Worm (Caenorhabditis elegans) whole organism, L2 larva: ENCODE results near the gene oac-23.

Experiments
- C34F6.9 ChIP-seq: fragments of 150-350 bp; optimal IDR thresholded peaks from 2 replicates; lab custom pipeline; 2014; ENCODE audit warnings: missing biosample characterization, missing genetic modification characterization
- F13H6.1 ChIP-seq: sonication (generic microtip); optimal IDR thresholded peaks from 2 replicates; lab custom pipeline; 2016; ENCODE audit warnings: missing genetic modification characterization, missing compliant biosample characterization
- Y55F3AM.14 ChIP-seq: fragments of 200-800 bp; sonication (Bioruptor generic); optimal IDR thresholded peaks from 2 replicates; lab custom pipeline; 2018; ENCODE audit warnings: mild to moderate bottlenecking, missing genetic modification characterization, missing compliant biosample characterization
- ZK546.5 ChIP-seq: sonication (generic microtip); optimal IDR thresholded peaks from 2 replicates; lab custom pipeline; 2017; ENCODE audit warnings: missing biosample characterization, missing genetic modification characterization
- alr-1 ChIP-seq: fragments of 150-350 bp; optimal IDR thresholded peaks from 2 replicates; lab custom pipeline; 2014; ENCODE audit warnings: missing biosample characterization, missing genetic modification characterization
- aly-2 ChIP-seq: fragments of 150-350 bp; optimal IDR thresholded peaks from 2 replicates; lab custom pipeline; 2014; ENCODE audit warnings: missing biosample characterization, missing genetic modification characterization
- ama-1 ChIP-seq: fragments of 150-350 bp; optimal IDR thresholded peaks from 2 replicates; lab custom pipeline; 2018; ENCODE audit warnings: inconsistent platforms
- blmp-1 ChIP-seq: sonication (generic microtip); optimal IDR thresholded peaks from 2 replicates; lab custom pipeline; 2017; ENCODE audit warnings: missing genetic modification characterization, mild to moderate bottlenecking, missing compliant biosample characterization, antibody characterized with exemption, moderate library complexity; ENCODE audit not compliant: insufficient read depth
- ceh-16 ChIP-seq: fragments of 150-350 bp; optimal IDR thresholded peaks from 2 replicates; lab custom pipeline; 2014; ENCODE audit warnings: missing biosample characterization, missing genetic modification characterization
- ceh-82 ChIP-seq: fragments of 150-350 bp; optimal IDR thresholded peaks from 2 replicates; lab custom pipeline; 2014; ENCODE audit warnings: missing biosample characterization, missing genetic modification characterization
- crh-2 ChIP-seq: sonication (generic microtip); optimal IDR thresholded peaks from 2 replicates; lab custom pipeline; 2017; ENCODE audit warnings: missing biosample characterization, missing genetic modification characterization
- egl-27 ChIP-seq: sonication (generic microtip); optimal IDR thresholded peaks from 3 replicates; lab custom pipeline; 2017; ENCODE audit warnings: missing biosample characterization, missing genetic modification reagents, missing genetic modification characterization
- elt-1 ChIP-seq: fragments of 150-350 bp; optimal IDR thresholded peaks from 2 replicates; lab custom pipeline; 2014; ENCODE audit warnings: missing biosample characterization, missing genetic modification characterization
- elt-3 ChIP-seq: sonication (generic microtip); optimal IDR thresholded peaks from 2 replicates; lab custom pipeline; 2017; ENCODE audit warnings: missing biosample characterization, missing genetic modification characterization
- fos-1 ChIP-seq: fragments of 150-350 bp; optimal IDR thresholded peaks from 2 replicates; lab custom pipeline; 2014; ENCODE audit warnings: missing biosample characterization, missing genetic modification characterization
- gmeb-1 ChIP-seq: fragments of 150-350 bp; optimal IDR thresholded peaks from 2 replicates; lab custom pipeline; 2014; ENCODE audit warnings: missing biosample characterization, missing genetic modification characterization
- lin-13 ChIP-seq: fragments of 150-350 bp; optimal IDR thresholded peaks from 2 replicates; lab custom pipeline; 2014; ENCODE audit warnings: missing biosample characterization, missing genetic modification reagents, missing genetic modification characterization
- lin-39 ChIP-seq: fragments of 150-350 bp; optimal IDR thresholded peaks from 2 replicates; lab custom pipeline; 2014; ENCODE audit warnings: missing biosample characterization, missing genetic modification reagents, missing genetic modification characterization
- mab-5 ChIP-seq: fragments of 150-350 bp; optimal IDR thresholded peaks from 2 replicates; lab custom pipeline; 2014; ENCODE audit warnings: missing biosample characterization, missing genetic modification characterization
- mbf-1 ChIP-seq: sonication (generic microtip); optimal IDR thresholded peaks from 2 replicates; lab custom pipeline; 2017; ENCODE audit warnings: missing biosample characterization, missing genetic modification characterization
- mdl-1 ChIP-seq, 2 experiments: fragments of 150-350 bp in 1 of 2; sonication (generic microtip) in 1 of 2; optimal IDR thresholded peaks; 2 replicates each; lab custom pipeline; 2017; ENCODE audit warnings: missing biosample characterization in 2 of 2, missing genetic modification characterization in 2 of 2
- nhr-10 ChIP-seq: sonication (generic microtip); optimal IDR thresholded peaks from 2 replicates; lab custom pipeline; 2017; ENCODE audit warnings: missing biosample characterization, missing genetic modification characterization
- nhr-11 ChIP-seq: fragments of 150-350 bp; optimal IDR thresholded peaks from 2 replicates; lab custom pipeline; 2014; ENCODE audit warnings: missing biosample characterization, missing genetic modification characterization
- nhr-12 ChIP-seq: fragments of 150-350 bp; optimal IDR thresholded peaks from 2 replicates; lab custom pipeline; 2014; ENCODE audit warnings: missing biosample characterization, missing genetic modification characterization
- nhr-129 ChIP-seq: fragments of 150-350 bp; optimal IDR thresholded peaks from 2 replicates; lab custom pipeline; 2014; ENCODE audit warnings: missing biosample characterization, missing genetic modification characterization
- nhr-23 ChIP-seq: fragments of 150-350 bp; optimal IDR thresholded peaks from 2 replicates; lab custom pipeline; 2014; ENCODE audit warnings: missing biosample characterization, missing genetic modification reagents, missing genetic modification characterization
- nhr-25 ChIP-seq: fragments of 150-350 bp; sonication (generic microtip); optimal IDR thresholded peaks from 3 replicates; lab custom pipeline; 2014; ENCODE audit warnings: missing biosample characterization, missing genetic modification characterization
- nhr-77 ChIP-seq: fragments of 150-350 bp; optimal IDR thresholded peaks from 2 replicates; lab custom pipeline; 2014; ENCODE audit warnings: missing biosample characterization, missing genetic modification characterization
- peb-1 ChIP-seq: fragments of 150-350 bp; optimal IDR thresholded peaks from 2 replicates; lab custom pipeline; 2014; ENCODE audit warnings: missing biosample characterization, missing genetic modification characterization
- sem-4 ChIP-seq: fragments of 150-350 bp; optimal IDR thresholded peaks from 2 replicates; lab custom pipeline; 2014; ENCODE audit warnings: missing biosample characterization, missing genetic modification reagents, missing genetic modification characterization
- sma-3 ChIP-seq: sonication (generic microtip); optimal IDR thresholded peaks from 2 replicates; lab custom pipeline; 2016; ENCODE audit warnings: missing genetic modification reagents, missing genetic modification characterization, missing compliant biosample characterization
- sma-9 ChIP-seq, 2 experiments: fragments of 150-350 bp in 1 of 2; sonication (generic microtip) in 1 of 2; optimal IDR thresholded peaks; 2 replicates each; lab custom pipeline; 2014 to 2016; ENCODE audit warnings: missing genetic modification characterization in 2 of 2, mild to moderate bottlenecking in 1 of 2, missing biosample characterization in 1 of 2, missing compliant biosample characterization in 1 of 2, missing genetic modification reagents in 1 of 2, moderate library complexity in 1 of 2
- unc-39 ChIP-seq: fragments of 150-350 bp; optimal IDR thresholded peaks from 2 replicates; lab custom pipeline; 2014; ENCODE audit warnings: missing biosample characterization, missing genetic modification characterization
- unc-55 ChIP-seq: fragments of 150-350 bp; sonication (generic microtip); optimal IDR thresholded peaks from 3 replicates; lab custom pipeline; 2014; ENCODE audit warnings: missing biosample characterization, missing genetic modification reagents, missing genetic modification characterization
- zag-1 ChIP-seq: fragments of 150-350 bp; optimal IDR thresholded peaks from 2 replicates; lab custom pipeline; 2014; ENCODE audit warnings: missing biosample characterization, missing genetic modification characterization
- ztf-1 ChIP-seq: fragments of 200-800 bp; sonication (Bioruptor generic); conservative IDR thresholded peaks from 2 replicates; pipeline ENCODE4 v1.3.6; 2022; ENCODE audit warnings: missing genetic modification characterization, missing compliant biosample characterization

oac-23 gene

DNA sequence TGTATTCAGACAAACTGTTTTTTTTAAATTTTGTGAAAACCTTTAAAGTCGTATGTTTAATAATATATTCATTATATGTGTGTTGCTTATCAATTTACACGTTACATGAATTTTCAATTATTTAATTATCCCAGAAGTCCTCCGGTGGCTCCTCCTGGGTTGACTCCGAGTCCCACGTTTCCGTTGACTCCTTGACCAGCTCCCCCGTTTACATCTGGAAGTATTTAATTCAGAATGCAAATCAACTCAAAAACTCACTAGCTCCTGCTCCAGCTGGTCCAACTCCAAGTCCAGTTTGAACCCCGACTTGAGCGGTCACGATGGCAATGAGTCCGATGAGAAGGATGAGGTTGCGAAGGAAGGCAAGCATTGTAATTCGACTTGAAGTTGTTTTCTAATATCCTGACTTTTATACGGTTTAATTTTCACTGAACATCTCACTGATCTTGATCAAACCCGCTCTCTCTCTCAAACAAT, 12.8 kb downstream of the oac-23 start, which contains the start of gene F56D6.8:
Gene F56D6.8 (minus strand): TSS at position 427 of the 477 bp plus-strand sequence.
- no peak for TF ChIP-seq nhr-77 (tag; lab: Kevin White, UChicago)
- TF ChIP-seq ztf-1: no peak

DNA sequence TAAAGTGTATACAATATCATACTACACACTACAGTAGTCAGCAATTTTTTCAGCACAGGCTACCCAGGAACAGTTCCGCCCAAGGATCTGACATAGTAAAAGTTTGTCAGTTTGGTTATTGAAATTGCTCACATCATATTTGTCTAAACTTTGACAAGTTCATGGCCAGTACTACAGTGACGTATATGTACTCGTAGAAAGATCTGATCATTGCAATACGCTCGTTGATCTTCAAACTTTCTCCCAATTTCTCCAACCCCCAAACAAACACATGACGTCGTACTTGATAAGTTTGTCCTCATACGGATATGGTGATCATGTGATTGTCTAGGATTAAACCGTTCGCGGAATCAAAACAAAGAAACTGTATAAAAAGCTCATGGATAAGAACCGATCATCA, 13.5 kb downstream of the oac-23 start, which contains the start of gene dct-8:
Gene dct-8 (plus strand): TSS at position 301 of the 400 bp plus-strand sequence.
- TF ChIP-seq elt-1 (tag; lab: Kevin White, UChicago): no peak
- no peak for TF ChIP-seq nhr-12
- no peak for TF ChIP-seq unc-39 (tag; lab: Kevin White, UChicago)
- no peak for TF ChIP-seq alr-1 (tag; lab: Kevin White, UChicago)

DNA sequence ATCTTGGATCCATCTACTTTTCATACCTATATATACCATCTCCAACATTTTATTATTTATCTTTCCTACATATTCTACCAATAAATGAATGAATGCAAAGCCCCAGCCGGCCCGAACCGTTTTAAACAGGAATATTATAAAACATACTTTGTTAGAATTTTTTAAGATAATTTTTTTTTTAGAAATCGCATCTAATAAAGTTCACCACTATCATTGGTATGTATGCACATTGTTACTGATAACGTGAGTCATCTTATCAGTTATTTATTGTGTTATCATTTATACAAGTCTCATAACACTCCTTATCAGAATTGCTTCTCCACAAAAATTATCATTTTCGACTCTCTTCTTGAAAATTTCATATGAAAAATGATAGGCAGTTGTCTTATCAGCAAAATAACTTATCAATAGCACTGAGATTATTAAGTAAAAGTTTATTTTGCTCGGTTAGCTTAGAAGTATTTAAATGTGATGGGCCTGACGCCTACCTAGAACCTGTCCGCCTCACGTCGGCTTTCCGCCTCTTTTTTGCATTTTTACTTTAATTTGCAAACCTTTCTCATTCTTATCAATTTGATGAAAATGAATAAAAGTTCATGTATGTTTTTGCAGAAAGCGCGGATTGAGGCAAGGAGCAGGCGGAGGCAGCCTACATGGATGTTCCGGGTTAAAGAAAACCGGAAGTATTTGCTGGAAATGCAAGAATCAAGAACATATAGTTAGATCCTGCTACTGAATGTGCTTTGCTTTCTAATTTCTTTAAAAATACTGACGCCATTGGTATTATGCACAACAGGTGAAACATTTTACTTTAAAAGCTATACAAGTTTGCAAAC, 18.7 kb downstream of the oac-23 start, which contains the start of gene srz-62:
Gene srz-62 (plus strand): TSS at position 786 of the 836 bp plus-strand sequence.
- TF ChIP-seq ztf-1: no peak
- TF ChIP-seq unc-55 (GFP tag; lab: Kevin White, UChicago): no peak
- no peak for TF ChIP-seq ZK546.5 (tag; lab: Kevin White, UChicago)
- no peak for TF ChIP-seq lin-39 (tag; lab: Kevin White, UChicago)
- no peak for TF ChIP-seq nhr-25 (tag; lab: Kevin White, UChicago)
- TF ChIP-seq lin-13 (GFP tag; lab: Kevin White, UChicago): no peak
- no peak for TF ChIP-seq nhr-12
- peak; percentile 100 for TF ChIP-seq fos-1
- TF ChIP-seq mab-5 (tag; lab: Kevin White, UChicago): no peak
- peak; percentile 48 for TF ChIP-seq crh-2 (tag; lab: Kevin White, UChicago)
- peak; percentile 72 for TF ChIP-seq gmeb-1
- TF ChIP-seq egl-27: peak; percentile 92
- TF ChIP-seq ceh-16: no peak
- no peak for TF ChIP-seq aly-2 (tag; lab: Kevin White, UChicago)
- TF ChIP-seq mbf-1 (tag; lab: Kevin White, UChicago): no peak
- no peak for TF ChIP-seq nhr-23 (tag; lab: Kevin White, UChicago)
- no peak for TF ChIP-seq nhr-10 (tag; lab: Kevin White, UChicago)
- no peak for TF ChIP-seq alr-1 (tag; lab: Kevin White, UChicago)
- no peak for TF ChIP-seq sem-4 (tag; lab: Kevin White, UChicago)
- no peak for TF ChIP-seq blmp-1 (tag; lab: Kevin White, UChicago)
- no peak for TF ChIP-seq sma-3 (GFP tag; lab: Kevin White, UChicago)
- TF ChIP-seq F13H6.1: no peak
- peak; percentile 49 for TF ChIP-seq sma-9 (GFP tag; optimal IDR thresholded peaks at IDR 0.05; lab: Kevin White, UChicago)
- no peak for TF ChIP-seq sma-9 (tag; optimal IDR thresholded peaks at IDR 0.05; lab: Kevin White, UChicago)
- TF ChIP-seq elt-3 (tag; lab: Kevin White, UChicago): no peak
- no peak for TF ChIP-seq nhr-129
- no peak for TF ChIP-seq elt-1 (tag; lab: Kevin White, UChicago)
- no peak for TF ChIP-seq nhr-11 (tag; lab: Kevin White, UChicago)
- peak in 1 of 2 experiments; percentile 55 for TF ChIP-seq mdl-1 (tag; optimal IDR thresholded peaks at IDR 0.05; lab: Kevin White, UChicago)

DNA sequence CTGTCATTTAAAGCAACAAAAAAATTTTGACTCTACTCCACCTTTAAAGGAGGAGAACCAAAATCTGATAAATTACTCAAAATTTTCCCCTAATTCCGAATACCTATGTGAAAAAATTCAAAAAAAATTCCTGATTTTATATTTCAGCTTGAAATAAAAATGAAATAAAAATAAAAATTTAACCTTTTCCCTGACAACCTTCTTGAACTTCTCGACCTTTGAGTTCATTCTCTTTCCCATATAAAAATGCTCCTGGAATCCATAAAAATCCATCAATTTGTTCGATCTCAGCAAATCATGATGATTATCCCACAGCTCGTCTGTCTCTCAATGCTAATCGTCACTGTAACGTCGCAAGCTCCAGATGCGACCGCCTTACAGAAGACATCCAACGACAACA, 21.7 kb downstream of the oac-23 start, which contains the start of gene F56D6.6:
Gene F56D6.6 (plus strand): TSS at position 301 of the 400 bp plus-strand sequence.
- TF ChIP-seq nhr-129 (no peak), ceh-82 (tag; lab: Kevin White, UChicago) (no peak), sma-3 (GFP tag; lab: Kevin White, UChicago) (no peak), peb-1 (tag; lab: Kevin White, UChicago) (no peak), blmp-1 (tag; lab: Kevin White, UChicago) (no peak), ama-1 (lab: Kevin White, UChicago) (no peak), C34F6.9 (tag; lab: Kevin White, UChicago) (no peak), mbf-1 (tag; lab: Kevin White, UChicago) (no peak), Y55F3AM.14 (GFP tag; lab: Kevin White, UChicago) (no peak), nhr-12 (no peak), zag-1 (tag; lab: Kevin White, UChicago) (no peak), egl-27 (no peak), nhr-25 (tag; lab: Kevin White, UChicago) (no peak)
- TF ChIP-seq, all 48 proteins: peak for 0
